Fruit fly (Drosophila melanogaster): ENCODE measurements around the gene Mob2.

Mob2 gene

DNA sequence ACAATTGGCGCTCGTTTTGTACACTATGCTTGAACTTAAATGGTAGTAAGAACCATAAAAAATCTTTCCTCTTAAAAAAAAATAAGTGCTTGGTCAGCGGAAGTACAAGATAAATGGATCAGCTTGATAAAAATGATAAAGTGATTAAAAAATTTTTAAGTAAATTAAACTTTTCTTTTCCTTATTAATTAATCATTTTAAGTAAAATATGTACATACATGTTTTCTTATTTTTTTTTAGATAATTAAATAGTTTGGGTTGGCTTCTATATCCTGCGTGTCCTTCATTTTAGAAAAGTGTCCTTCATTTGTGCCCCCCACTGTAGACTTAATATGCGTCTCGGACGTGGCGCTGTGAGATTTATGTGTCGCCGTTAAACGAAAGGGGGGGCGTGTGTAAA lies 5.4 kb downstream of the Mob2 start:
- peak; percentile 8 for TF ChIP-seq CG15269 (tag; optimal IDR thresholded peaks at IDR 0.05)
- TF ChIP-seq grau (tag; optimal IDR thresholded peaks at IDR 0.05): peak; percentile 61
- no peak for TF ChIP-seq CG6683 (GFP tag; optimal IDR thresholded peaks at IDR 0.05)
- TF ChIP-seq vfl (GFP tag; optimal IDR thresholded peaks at IDR 0.05): peak; percentile 33
- TF ChIP-seq CG8290 (GFP tag; optimal IDR thresholded peaks at IDR 0.05): no peak
- TF ChIP-seq CG8290 (tag; optimal IDR thresholded peaks at IDR 0.05): peak in 1 of 2 experiments; percentile 2
- TF ChIP-seq CG7928 (GFP tag; optimal IDR thresholded peaks at IDR 0.05): no peak
- peak; percentile 11 for TF ChIP-seq CG2712 (tag; optimal IDR thresholded peaks at IDR 0.05)
- peak; percentile 11 for TF ChIP-seq Fer1 (GFP tag; optimal IDR thresholded peaks at IDR 0.05)
- peak; percentile 44 for TF ChIP-seq CG18619 (GFP tag; optimal IDR thresholded peaks at IDR 0.05)
- TF ChIP-seq disco-r (GFP tag; optimal IDR thresholded peaks at IDR 0.05): no peak
- TF ChIP-seq klu (GFP tag; IDR thresholded peaks at IDR 0.05): no peak
- TF ChIP-seq ssp (GFP tag; IDR thresholded peaks at IDR 0.05): no peak
- TF ChIP-seq lmd (GFP tag; IDR thresholded peaks at IDR 0.05): peak; percentile 18; the same call in 1 of the 2 replicates
- peak; percentile 27 for TF ChIP-seq CG10147 (GFP tag; optimal IDR thresholded peaks at IDR 0.05)
- peak; percentile 67 for TF ChIP-seq gem (tag; optimal IDR thresholded peaks at IDR 0.05)
- TF ChIP-seq Dp (GFP tag; optimal IDR thresholded peaks at IDR 0.05): no peak
- TF ChIP-seq hkb (optimal IDR thresholded peaks at IDR 0.05): no peak
- TF ChIP-seq hkb (GFP tag; IDR thresholded peaks at IDR 0.05): no peak
- TF ChIP-seq tio (GFP tag; optimal IDR thresholded peaks at IDR 0.05): peak; percentile 34
- TF ChIP-seq CG3847 (GFP tag; IDR thresholded peaks at IDR 0.05): 0 out of 2 replicates have a peak, but pooled peaks have one; percentile 13
- TF ChIP-seq CG6175 (GFP tag; IDR thresholded peaks at IDR 0.05): peak; percentile 17; the same call in 1 of the 3 replicates
- TF ChIP-seq CG8388 (GFP tag; optimal IDR thresholded peaks at IDR 0.05): peak; percentile 24
- TF ChIP-seq CG32532 (GFP tag; IDR thresholded peaks at IDR 0.05): peak; percentile 36; the same call in 1 of the 2 replicates
- peak; percentile 54 for TF ChIP-seq lab (GFP tag; optimal IDR thresholded peaks at IDR 0.05)
- TF ChIP-seq CG14014 (GFP tag; IDR thresholded peaks at IDR 0.05): 0 out of 2 replicates have a peak, but pooled peaks have one; percentile 32
- no peak for TF ChIP-seq sug (tag; optimal IDR thresholded peaks at IDR 0.05)
- TF ChIP-seq lilli (GFP tag; optimal IDR thresholded peaks at IDR 0.05): peak; percentile 24
- 0 out of 3 replicates have a peak, but pooled peaks have one; percentile 13 for TF ChIP-seq CG11695 (GFP tag; IDR thresholded peaks at IDR 0.05)
- TF ChIP-seq CG9727 (GFP tag; optimal IDR thresholded peaks at IDR 0.05): peak; percentile 51
- TF ChIP-seq Sox100B (GFP tag; optimal IDR thresholded peaks at IDR 0.05): peak; percentile 15
- peak; percentile 27 for TF ChIP-seq cwo (GFP tag; optimal IDR thresholded peaks at IDR 0.05)
- peak; percentile 21 for TF ChIP-seq CG12391 (tag; optimal IDR thresholded peaks at IDR 0.05)
- TF ChIP-seq CG15011 (GFP tag; optimal IDR thresholded peaks at IDR 0.05): peak; percentile 41
- peak; percentile 51 for TF ChIP-seq Dek (tag; optimal IDR thresholded peaks at IDR 0.05)
- no peak for TF ChIP-seq CG16779 (GFP tag; IDR thresholded peaks at IDR 0.05)
- TF ChIP-seq ATbp (GFP tag; optimal IDR thresholded peaks at IDR 0.05): no peak
- peak; percentile 19 for TF ChIP-seq CG17385 (GFP tag; optimal IDR thresholded peaks at IDR 0.05)
- TF ChIP-seq Hr51 (GFP tag; optimal IDR thresholded peaks at IDR 0.05): peak in 1 of 2 experiments; percentile 38
- TF ChIP-seq Rfx (GFP tag; IDR thresholded peaks at IDR 0.05): peak; percentile 38; the same call in 1 of the 2 replicates
- TF ChIP-seq CG7556 (GFP tag; optimal IDR thresholded peaks at IDR 0.05): peak; percentile 75
- peak; percentile 26; the same call in 1 of the 3 replicates for TF ChIP-seq CG17361 (GFP tag; IDR thresholded peaks at IDR 0.05)
- TF ChIP-seq Hmr (GFP tag; optimal IDR thresholded peaks at IDR 0.05): peak; percentile 64
- TF ChIP-seq scrt (GFP tag; optimal IDR thresholded peaks at IDR 0.05): peak; percentile 7
- TF ChIP-seq CG30403 (GFP tag; optimal IDR thresholded peaks at IDR 0.05): peak; percentile 36
- no peak for TF ChIP-seq CG31388 (GFP tag; optimal IDR thresholded peaks at IDR 0.05)
- peak; percentile 30 for TF ChIP-seq Fer3 (tag; optimal IDR thresholded peaks at IDR 0.05)
- TF ChIP-seq CG18262 (tag; optimal IDR thresholded peaks at IDR 0.05): no peak
- TF ChIP-seq pho (GFP tag; optimal IDR thresholded peaks at IDR 0.05): peak; percentile 7
- peak; percentile 31; the same call in 1 of the 2 replicates for TF ChIP-seq CG31441 (GFP tag; IDR thresholded peaks at IDR 0.05)
- no peak for TF ChIP-seq seq (GFP tag; IDR thresholded peaks at IDR 0.05)

All from whole organism, embryonic.